Worm (Caenorhabditis elegans): ENCODE measurements around the gene R07B1.8.

DNA sequence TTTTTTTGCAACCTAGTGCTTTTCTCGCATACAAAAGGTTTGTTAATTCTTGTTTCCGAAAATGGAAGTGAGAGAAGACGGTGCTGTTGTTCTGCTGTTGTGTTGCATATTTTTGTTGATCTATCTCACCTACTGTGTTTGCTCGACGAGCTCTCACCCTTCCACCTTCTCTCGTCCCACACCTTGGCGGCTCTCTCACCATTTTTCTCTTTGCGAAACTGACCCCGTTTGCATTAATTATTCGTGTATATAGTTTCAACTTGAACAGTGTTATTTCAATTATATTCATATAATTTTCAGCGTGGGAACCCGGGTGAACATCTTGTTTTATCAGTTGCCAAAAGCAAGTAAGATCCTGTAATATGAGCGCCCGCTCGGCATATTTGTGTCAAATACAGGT, 4.7 kb upstream of the R07B1.8 start, which contains the start of gene R07B1.9:
- TF ChIP-seq ztf-11 (tag; optimal IDR thresholded peaks at IDR 0.05) (no peak), snpc-4 (tag; optimal IDR thresholded peaks at IDR 0.05) (no peak), dmd-4 (tag; optimal IDR thresholded peaks at IDR 0.05) (no peak), unc-62 (GFP tag; optimal IDR thresholded peaks at IDR 0.05) (no peak), unc-39 (tag; optimal IDR thresholded peaks at IDR 0.05) (no peak), fos-1 (tag; optimal IDR thresholded peaks at IDR 0.05) (no peak), elt-1 (tag; optimal IDR thresholded peaks at IDR 0.05) (no peak), nhr-237 (tag; optimal IDR thresholded peaks at IDR 0.05) (no peak), lsy-2 (tag; optimal IDR thresholded peaks at IDR 0.05) (no peak), ama-1 (optimal IDR thresholded peaks at IDR 0.05) (no peak)

Data from whole organism, L2 larva.